Fruit fly (Drosophila melanogaster) whole organism, prepupa: ENCODE results near the gene CG9302.

Source experiments
- CG6276 ChIP-seq: fragments of 200-800 bp; sonication (Bioruptor generic); optimal IDR thresholded peaks from 2 replicates; lab custom pipeline; 2017; ENCODE audit warnings: missing biosample characterization, mild to moderate bottlenecking, missing genetic modification characterization
- Ets21C ChIP-seq: fragments of 200-800 bp; sonication (Bioruptor generic); optimal IDR thresholded peaks from 3 replicates; lab custom pipeline; 2016; ENCODE audit warnings: missing biosample characterization, missing genetic modification characterization
- Hr4 ChIP-seq: fragments of 200-800 bp; sonication (Bioruptor generic); optimal IDR thresholded peaks from 3 replicates; lab custom pipeline; 2016; ENCODE audit warnings: missing biosample characterization, missing genetic modification characterization

dm6 chr2L:13397393-13397792, 19.1 kb upstream of the CG9302 start:
- TF ChIP-seq Hr4 (GFP tag; lab: Kevin White, UChicago) (no peak), Ets21C (GFP tag; lab: Kevin White, UChicago) (no peak), CG6276 (GFP tag; lab: Kevin White, UChicago) (no peak)
